Fruit fly (Drosophila melanogaster) S2 (cell line): ENCODE measurements around the gene Aprt.

Experiments
- CG8478 ChIP-seq: fragments of >200 bp; optimal IDR thresholded peaks from 2 replicates; lab custom pipeline; 2018
- CTCF ChIP-seq, 2 experiments: fragments of >200 bp; optimal IDR thresholded peaks; 2 replicates each; lab custom pipeline; 2018

DNA sequence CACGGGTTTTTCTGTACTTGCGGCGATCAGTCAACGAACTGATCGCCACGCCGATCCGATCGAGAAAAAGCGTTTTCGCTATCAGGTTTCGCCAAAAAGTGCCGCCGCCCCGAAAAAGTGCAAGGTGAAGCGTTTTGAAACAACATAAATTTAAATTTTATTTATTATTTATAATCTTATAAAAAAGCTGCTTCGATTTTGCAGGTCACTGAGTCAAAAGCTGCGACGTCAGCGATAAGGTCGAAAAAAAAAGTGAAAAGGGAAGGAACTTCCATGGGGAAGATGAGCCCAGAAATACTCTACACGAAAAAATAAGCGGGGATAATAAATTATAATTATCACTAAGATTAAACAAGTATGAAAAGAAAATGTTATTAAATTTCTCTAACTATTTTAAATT is 12.9 kb upstream of the Aprt start:
- TF ChIP-seq CTCF (optimal IDR thresholded peaks at IDR 0.05; lab: Kevin White, UChicago) (no peak), CG8478 (no peak)
